Fruit fly (Drosophila melanogaster): ENCODE data around the gene Saf6.

The Saf6 gene

DNA sequence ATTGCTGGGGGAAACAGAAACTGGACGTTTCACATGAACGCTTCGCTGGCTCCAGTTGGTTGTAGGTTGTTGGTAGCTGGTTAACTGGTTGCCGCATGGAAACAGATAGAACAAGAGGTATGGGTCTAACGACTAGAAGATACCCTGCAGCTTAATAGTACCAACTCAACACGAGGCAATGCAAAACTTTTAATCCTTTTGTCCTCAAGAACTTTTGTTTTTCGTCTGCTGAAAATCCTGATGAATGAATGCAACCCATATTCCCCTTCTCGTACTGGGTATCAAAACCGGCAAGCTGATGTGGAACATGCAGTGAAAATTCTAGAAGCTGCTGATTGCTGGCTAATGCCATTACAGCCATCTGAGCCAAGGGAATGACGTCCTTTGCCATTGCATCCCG lies 22.2 kb upstream of the Saf6 start:
- TF ChIP-seq pan (optimal IDR thresholded peaks at IDR 0.05), result peak; percentile 56
- no peak for TF ChIP-seq CG8478 (optimal IDR thresholded peaks at IDR 0.05)

dm6 chr2L:827516-828362 lies 12.0 kb upstream of the Saf6 start:
- no peak for TF ChIP-seq pan (optimal IDR thresholded peaks at IDR 0.05)
- TF ChIP-seq Dll (optimal IDR thresholded peaks at IDR 0.05), result no peak
- TF ChIP-seq CG8478 (optimal IDR thresholded peaks at IDR 0.05), result no peak
- no peak for TF ChIP-seq usp (GFP tag; optimal IDR thresholded peaks at IDR 0.05)
- no peak for TF ChIP-seq psq (optimal IDR thresholded peaks at IDR 0.05)
- TF ChIP-seq EcR (GFP tag; optimal IDR thresholded peaks at IDR 0.05), result no peak

dm6 chr2L:827049-827448 lies 11.3 kb upstream of the Saf6 start:
- no peak for TF ChIP-seq EcR (GFP tag; optimal IDR thresholded peaks at IDR 0.05)
- TF ChIP-seq Dll (optimal IDR thresholded peaks at IDR 0.05), result no peak
- TF ChIP-seq CG8478 (optimal IDR thresholded peaks at IDR 0.05), result no peak
- TF ChIP-seq pan (optimal IDR thresholded peaks at IDR 0.05), result no peak
- no peak for TF ChIP-seq psq (optimal IDR thresholded peaks at IDR 0.05)
- no peak for TF ChIP-seq usp (GFP tag; optimal IDR thresholded peaks at IDR 0.05)

DNA sequence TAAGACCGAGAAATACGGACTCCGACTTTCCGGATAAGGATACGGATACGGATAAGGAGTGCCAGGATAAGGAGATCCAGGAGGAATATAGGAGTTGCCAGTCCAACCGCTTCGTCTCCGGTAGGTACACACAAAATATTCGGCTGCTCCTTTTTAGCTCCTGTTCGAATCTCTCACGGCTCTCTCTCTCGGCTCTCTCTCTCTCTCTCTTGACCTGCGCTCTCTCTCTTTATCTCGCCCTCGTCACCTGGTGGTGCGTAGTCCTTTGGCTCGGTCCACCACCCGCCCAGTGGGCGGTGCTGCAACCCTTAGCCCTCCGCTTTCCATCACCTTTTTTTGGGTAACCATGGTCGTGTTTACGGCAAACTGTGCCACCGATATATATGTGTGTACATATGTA lies 10.6 kb upstream of the Saf6 start:
- no peak for TF ChIP-seq EcR (GFP tag; optimal IDR thresholded peaks at IDR 0.05)
- no peak for TF ChIP-seq psq (optimal IDR thresholded peaks at IDR 0.05)
- TF ChIP-seq Dll (optimal IDR thresholded peaks at IDR 0.05), result peak; percentile 46

dm6 chr2L:825768-826263 lies 10.1 kb upstream of the Saf6 start, which contains the start of the genes CG3862 and dock:
TSS of gene CG3862 (minus strand) at chr2L:825861.
TSS of gene dock (plus strand) at chr2L:825969.
- TF ChIP-seq psq (optimal IDR thresholded peaks at IDR 0.05), result no peak
- no peak for TF ChIP-seq CG8478 (optimal IDR thresholded peaks at IDR 0.05)
- TF ChIP-seq pan (optimal IDR thresholded peaks at IDR 0.05), result no peak
- TF ChIP-seq usp (GFP tag; optimal IDR thresholded peaks at IDR 0.05), result no peak
- TF ChIP-seq EcR (GFP tag; optimal IDR thresholded peaks at IDR 0.05), result no peak
- TF ChIP-seq Dll (optimal IDR thresholded peaks at IDR 0.05), result no peak

DNA sequence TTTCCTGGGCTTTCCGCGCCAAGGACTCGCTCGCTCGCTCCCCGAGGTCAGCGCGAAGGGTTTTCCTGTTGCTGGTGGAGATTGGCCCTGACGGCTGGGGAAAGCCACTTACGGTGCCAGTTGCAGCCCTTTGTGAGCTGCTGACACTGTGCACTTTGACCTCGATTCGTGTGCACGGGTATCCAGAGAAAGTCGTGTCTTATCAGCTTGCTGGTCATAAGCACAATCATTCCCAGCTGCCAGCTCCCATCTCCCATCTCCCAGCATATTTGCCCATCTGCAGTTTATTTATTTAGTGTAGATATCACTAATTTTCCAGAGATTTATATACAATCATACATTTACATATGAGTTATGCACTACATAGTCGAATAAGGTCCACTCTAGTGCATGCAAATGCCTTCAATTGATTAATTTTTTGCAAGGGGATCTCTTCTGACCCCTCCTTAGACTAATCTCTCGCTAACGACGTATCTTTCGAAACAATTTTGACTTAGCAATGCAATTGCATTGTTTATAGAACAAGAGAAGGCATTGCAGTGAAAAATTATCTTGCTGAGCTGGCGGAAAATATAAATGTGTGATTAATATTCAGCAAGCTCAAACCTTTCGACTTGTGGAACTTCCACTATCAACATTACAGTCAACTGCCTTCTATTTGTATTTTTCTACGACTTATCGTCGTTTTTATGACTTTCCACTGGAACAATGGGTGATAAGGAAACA lies 6.4 kb upstream of the Saf6 start:
- no peak for TF ChIP-seq CG8478 (optimal IDR thresholded peaks at IDR 0.05)
- TF ChIP-seq EcR (GFP tag; optimal IDR thresholded peaks at IDR 0.05), result no peak
- no peak for TF ChIP-seq psq (optimal IDR thresholded peaks at IDR 0.05)
- TF ChIP-seq pan (optimal IDR thresholded peaks at IDR 0.05), result no peak
- TF ChIP-seq Dll (optimal IDR thresholded peaks at IDR 0.05), result no peak
- TF ChIP-seq usp (GFP tag; optimal IDR thresholded peaks at IDR 0.05), result no peak

- no peak for TF ChIP-seq psq (optimal IDR thresholded peaks at IDR 0.05)
- no peak for TF ChIP-seq CG8478 (optimal IDR thresholded peaks at IDR 0.05)
- no peak for TF ChIP-seq EcR (GFP tag; optimal IDR thresholded peaks at IDR 0.05)
- no peak for TF ChIP-seq Dll (optimal IDR thresholded peaks at IDR 0.05)
- no peak for TF ChIP-seq pan (optimal IDR thresholded peaks at IDR 0.05)
Observed at dm6 chr2L:821242-821985, 5.7 kb upstream of the Saf6 start, which contains the start of gene CG3662. TSS of gene CG3662 (plus strand) at chr2L:821289.

DNA sequence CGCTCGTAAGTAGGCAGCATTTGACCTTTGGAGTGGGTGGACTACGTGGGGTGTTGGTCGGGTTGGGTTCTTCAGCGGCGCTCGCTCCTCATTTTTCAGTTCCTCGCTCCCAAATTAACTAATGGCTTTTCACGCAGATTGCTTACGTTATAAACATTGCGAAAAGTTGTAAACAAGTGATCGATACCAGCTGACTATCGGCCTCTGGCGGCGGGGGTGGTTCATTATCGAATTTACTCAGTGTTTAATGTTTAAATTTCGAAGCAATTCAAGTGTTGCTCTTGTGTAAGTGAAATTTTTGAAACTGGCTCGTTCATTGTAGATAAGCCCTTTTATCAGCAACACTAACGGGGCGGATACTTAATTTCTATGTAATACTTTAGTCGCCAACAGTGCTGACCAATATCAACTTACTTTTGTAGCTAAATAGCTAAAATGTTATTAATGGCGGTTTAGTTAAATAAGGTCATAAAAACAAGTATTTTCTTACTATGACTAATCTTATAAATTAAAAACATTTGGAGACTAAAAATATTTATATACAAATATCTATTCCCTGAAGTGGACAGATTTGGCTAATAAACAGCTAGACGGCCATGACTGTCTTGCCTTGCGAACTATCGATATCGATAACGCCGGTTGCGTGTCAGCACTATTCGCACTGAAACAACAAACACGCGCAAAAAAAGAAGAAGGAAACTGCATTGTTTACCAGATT lies 3.7 kb upstream of the Saf6 start, which contains the start of the genes PGAP2 and Clp:
TSS of gene PGAP2 (minus strand) at position 194 of the 718 bp plus-strand sequence.
TSS of gene Clp (plus strand) at position 650 of the 718 bp plus-strand sequence.
- no peak for TF ChIP-seq psq (optimal IDR thresholded peaks at IDR 0.05)
- no peak for TF ChIP-seq Dll (optimal IDR thresholded peaks at IDR 0.05)
- TF ChIP-seq usp (GFP tag; optimal IDR thresholded peaks at IDR 0.05), result no peak
- TF ChIP-seq pan (optimal IDR thresholded peaks at IDR 0.05), result no peak
- TF ChIP-seq CG8478 (optimal IDR thresholded peaks at IDR 0.05), result no peak
- TF ChIP-seq EcR (GFP tag; optimal IDR thresholded peaks at IDR 0.05), result no peak

DNA sequence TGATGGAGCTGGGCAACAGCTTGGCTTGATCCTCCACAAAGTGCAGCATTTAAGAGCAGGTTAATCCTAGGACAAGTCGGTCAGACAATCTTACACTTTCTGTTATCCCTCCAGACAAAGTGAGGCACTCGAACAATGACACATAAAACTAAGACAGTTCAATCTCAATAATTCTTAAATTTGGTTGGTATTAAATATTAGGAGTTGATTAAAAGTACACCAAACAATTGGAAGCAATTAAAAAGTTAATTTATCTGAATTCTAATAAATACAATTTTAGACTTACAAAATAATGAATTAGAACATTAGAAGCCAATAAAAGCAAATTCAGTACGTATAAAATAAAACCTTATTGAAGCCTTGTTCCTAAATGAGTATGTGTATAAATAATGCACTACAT lies 2.1 kb upstream of the Saf6 start, which contains the start of gene CG15880:
TSS of gene CG15880 (minus strand) at position 101 of the 400 bp plus-strand sequence.
- TF ChIP-seq psq (optimal IDR thresholded peaks at IDR 0.05), result no peak
- TF ChIP-seq EcR (GFP tag; optimal IDR thresholded peaks at IDR 0.05), result no peak
- TF ChIP-seq usp (GFP tag; optimal IDR thresholded peaks at IDR 0.05), result no peak
- no peak for TF ChIP-seq pan (optimal IDR thresholded peaks at IDR 0.05)

DNA sequence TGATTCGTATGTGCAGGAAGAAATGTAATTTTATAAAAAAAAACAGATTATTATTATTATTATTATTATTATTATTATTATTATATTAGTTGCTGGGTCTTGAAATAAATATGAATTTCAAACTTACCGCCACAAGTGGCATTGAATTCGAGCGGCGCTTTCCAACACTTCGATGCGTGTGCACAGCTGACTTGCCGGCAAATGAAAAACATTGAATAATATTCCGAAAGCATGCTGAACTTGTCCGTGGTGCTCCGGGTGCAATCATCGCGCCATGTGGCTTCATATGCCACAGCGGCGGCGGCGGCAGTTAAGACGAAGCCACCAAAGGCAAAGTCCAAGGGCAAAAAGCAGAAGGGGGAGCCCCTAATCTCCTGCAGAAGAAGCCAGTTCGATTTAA lies 4.3 kb downstream of the Saf6 start, which contains the start of gene Dbp21E2:
TSS of gene Dbp21E2 (plus strand) at position 180 of the 400 bp plus-strand sequence.
- no peak for TF ChIP-seq usp (GFP tag; optimal IDR thresholded peaks at IDR 0.05)
- no peak for TF ChIP-seq EcR (GFP tag; optimal IDR thresholded peaks at IDR 0.05)
- no peak for TF ChIP-seq CG8478 (optimal IDR thresholded peaks at IDR 0.05)
- TF ChIP-seq Dll (optimal IDR thresholded peaks at IDR 0.05), result no peak
- TF ChIP-seq psq (optimal IDR thresholded peaks at IDR 0.05), result no peak
- no peak for TF ChIP-seq pan (optimal IDR thresholded peaks at IDR 0.05)

DNA sequence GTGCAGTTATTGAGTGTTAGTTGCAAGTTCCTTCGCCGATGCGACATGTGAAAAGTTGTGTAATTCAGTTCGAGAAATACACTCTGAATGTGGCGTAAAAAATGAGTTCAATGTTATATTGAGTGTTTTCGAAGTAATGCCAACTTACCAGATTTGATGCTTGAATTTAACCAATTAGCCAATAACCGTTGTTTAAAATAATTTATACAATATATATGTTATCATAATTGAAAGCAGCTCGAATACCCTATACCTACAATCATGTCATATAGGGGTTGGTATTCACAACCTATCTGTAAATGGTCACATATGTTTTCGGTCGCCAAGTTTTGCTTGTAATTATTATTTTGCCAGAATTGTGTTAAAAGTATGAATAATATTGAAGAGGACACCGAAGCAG lies 5.5 kb downstream of the Saf6 start, which contains the start of gene Nnf1b:
TSS of gene Nnf1b (plus strand) at position 301 of the 400 bp plus-strand sequence.
- TF ChIP-seq EcR (GFP tag; optimal IDR thresholded peaks at IDR 0.05), result no peak

Data from whole organism.